Worm (Caenorhabditis elegans) whole organism, late embryonic: ENCODE measurements around the gene ptp-4A2.
A peak's percentile ranks its signal among the peaks of the same experiment; 100 is the strongest.

Experiments used
- C08G9.2 ChIP-seq: sonication (generic microtip); optimal IDR thresholded peaks from 2 replicates; lab custom pipeline; 2016; ENCODE audit warnings: mild to moderate bottlenecking, missing genetic modification characterization, moderate library complexity, missing compliant biosample characterization
- C38D4.7 ChIP-seq: fragments of 200-800 bp; sonication (Bioruptor generic); optimal IDR thresholded peaks from 2 replicates; lab custom pipeline; 2018; ENCODE audit warnings: mild to moderate bottlenecking, missing genetic modification characterization, moderate library complexity, missing compliant biosample characterization
- F13H6.1 ChIP-seq: sonication (generic microtip); optimal IDR thresholded peaks from 2 replicates; lab custom pipeline; 2016; ENCODE audit warnings: missing genetic modification characterization, missing compliant biosample characterization
- T23F11.4 ChIP-seq: fragments of 200-800 bp; sonication (Bioruptor generic); optimal IDR thresholded peaks from 2 replicates; lab custom pipeline; 2018; ENCODE audit warnings: mild to moderate bottlenecking, missing genetic modification characterization, missing compliant biosample characterization
- Y22D7AL.16 ChIP-seq: sonication (generic microtip); optimal IDR thresholded peaks from 2 replicates; lab custom pipeline; 2016; ENCODE audit warnings: missing genetic modification characterization, missing compliant biosample characterization
- ceh-18 ChIP-seq: sonication (generic microtip); optimal IDR thresholded peaks from 2 replicates; lab custom pipeline; 2016; ENCODE audit warnings: missing genetic modification characterization, missing compliant biosample characterization
- ceh-19 ChIP-seq: fragments of 200-800 bp; sonication (Bioruptor generic); optimal IDR thresholded peaks from 2 replicates; lab custom pipeline; 2018; ENCODE audit warnings: mild to moderate bottlenecking, missing genetic modification characterization, missing compliant biosample characterization
- ceh-2 ChIP-seq: sonication (generic microtip); optimal IDR thresholded peaks from 2 replicates; lab custom pipeline; 2016; ENCODE audit warnings: missing genotype, missing genetic modification characterization, missing compliant biosample characterization
- ceh-30 ChIP-seq: fragments of 150-350 bp; optimal IDR thresholded peaks from 2 replicates; lab custom pipeline; 2014; ENCODE audit warnings: missing biosample characterization, missing genetic modification characterization
- ceh-6 ChIP-seq: fragments of 200-800 bp; sonication (Bioruptor generic); optimal IDR thresholded peaks from 2 replicates; lab custom pipeline; 2018; ENCODE audit warnings: mild to moderate bottlenecking, missing genetic modification characterization, missing compliant biosample characterization
- eyg-1 ChIP-seq: sonication (generic microtip); optimal IDR thresholded peaks from 2 replicates; lab custom pipeline; 2016; ENCODE audit warnings: missing genotype, missing genetic modification characterization, missing compliant biosample characterization
- fax-1 ChIP-seq: sonication (generic microtip); optimal IDR thresholded peaks from 2 replicates; lab custom pipeline; 2016; ENCODE audit warnings: missing genotype, missing genetic modification characterization, missing compliant biosample characterization
- fkh-6 ChIP-seq: sonication (generic microtip); optimal IDR thresholded peaks from 2 replicates; lab custom pipeline; 2016; ENCODE audit warnings: missing genetic modification characterization, missing compliant biosample characterization
- gmeb-2 ChIP-seq: sonication (generic microtip); optimal IDR thresholded peaks from 2 replicates; lab custom pipeline; 2016; ENCODE audit warnings: missing genetic modification characterization, inconsistent platforms, missing compliant biosample characterization
- hlh-13 ChIP-seq: fragments of 200-800 bp; sonication (Bioruptor generic); optimal IDR thresholded peaks from 2 replicates; lab custom pipeline; 2018; ENCODE audit warnings: mild to moderate bottlenecking, missing genetic modification characterization, missing compliant biosample characterization
- hlh-30 ChIP-seq: sonication (generic microtip); optimal IDR thresholded peaks from 2 replicates; lab custom pipeline; 2017; ENCODE audit warnings: antibody characterized with exemption, missing genetic modification characterization, missing compliant biosample characterization; ENCODE audit not compliant: insufficient read depth
- lim-6 ChIP-seq: sonication (generic microtip); optimal IDR thresholded peaks from 2 replicates; lab custom pipeline; 2016; ENCODE audit warnings: missing genetic modification characterization, missing compliant biosample characterization
- nhr-11 ChIP-seq: fragments of 150-350 bp; optimal IDR thresholded peaks from 2 replicates; lab custom pipeline; 2014; ENCODE audit warnings: missing biosample characterization, missing genetic modification characterization
- nhr-232 ChIP-seq: sonication (generic microtip); optimal IDR thresholded peaks from 2 replicates; lab custom pipeline; 2016; ENCODE audit warnings: missing genetic modification characterization, missing compliant biosample characterization
- npax-4 ChIP-seq: sonication (generic microtip); optimal IDR thresholded peaks from 2 replicates; lab custom pipeline; 2016; ENCODE audit warnings: missing genetic modification characterization, missing compliant biosample characterization
- pat-9 ChIP-seq: fragments of 200-800 bp; sonication (Bioruptor generic); optimal IDR thresholded peaks from 2 replicates; lab custom pipeline; 2018; ENCODE audit warnings: mild to moderate bottlenecking, missing genetic modification characterization, moderate library complexity, missing compliant biosample characterization
- pax-1 ChIP-seq: fragments of 150-350 bp; optimal IDR thresholded peaks from 2 replicates; lab custom pipeline; 2014; ENCODE audit warnings: missing biosample characterization, missing genetic modification characterization
- pqm-1 ChIP-seq: sonication (generic microtip); optimal IDR thresholded peaks from 2 replicates; lab custom pipeline; 2016; ENCODE audit warnings: missing genetic modification characterization, missing compliant biosample characterization
- ref-2 ChIP-seq: sonication (generic microtip); optimal IDR thresholded peaks from 2 replicates; lab custom pipeline; 2016; ENCODE audit warnings: missing genetic modification characterization, missing compliant biosample characterization
- rnt-1 ChIP-seq: sonication (generic microtip); optimal IDR thresholded peaks from 2 replicates; lab custom pipeline; 2016; ENCODE audit warnings: missing genetic modification characterization, missing compliant biosample characterization
- sdc-2 ChIP-seq: sonication (generic microtip); optimal IDR thresholded peaks from 2 replicates; lab custom pipeline; 2016; ENCODE audit warnings: missing genotype, missing genetic modification characterization, missing compliant biosample characterization
- sox-2 ChIP-seq: fragments of 200-800 bp; sonication (Bioruptor generic); IDR thresholded peaks from 2 replicates; pipeline ENCODE4 v1.3.6; 2022; ENCODE audit warnings: missing genetic modification reagents, missing genetic modification characterization, missing compliant biosample characterization
- sox-4 ChIP-seq: sonication (generic microtip); optimal IDR thresholded peaks from 2 replicates; lab custom pipeline; 2017; ENCODE audit warnings: mild to moderate bottlenecking, missing genetic modification characterization, inconsistent platforms, missing compliant biosample characterization
- syd-9 ChIP-seq: sonication (generic microtip); optimal IDR thresholded peaks from 2 replicates; lab custom pipeline; 2016; ENCODE audit warnings: mild to moderate bottlenecking, missing genetic modification characterization, moderate library complexity, missing compliant biosample characterization
- tbx-2 ChIP-seq: sonication (generic microtip); optimal IDR thresholded peaks from 2 replicates; lab custom pipeline; 2016; ENCODE audit warnings: missing genetic modification characterization, missing compliant biosample characterization
- tbx-7 ChIP-seq: sonication (generic microtip); optimal IDR thresholded peaks from 2 replicates; lab custom pipeline; 2016; ENCODE audit warnings: missing genotype, missing genetic modification characterization, missing compliant biosample characterization
- ttx-3 ChIP-seq: sonication (generic microtip); optimal IDR thresholded peaks from 2 replicates; lab custom pipeline; 2016; ENCODE audit warnings: missing genetic modification reagents, missing genetic modification characterization, missing compliant biosample characterization
- unc-3 ChIP-seq, 2 experiments: fragments of 200-800 bp in 1 of 2; sonication (Bioruptor generic) in 1 of 2; sonication (generic microtip) in 1 of 2; conservative IDR thresholded peaks in 1 of 2; optimal IDR thresholded peaks in 1 of 2; 2 replicates each; pipeline versions ENCODE4 v1.3.6 to Lab custom; 2016 to 2022; ENCODE audit warnings: missing compliant biosample characterization in 2 of 2, missing genetic modification characterization in 2 of 2, missing genetic modification reagents in 1 of 2
- unc-42 ChIP-seq: sonication (generic microtip); optimal IDR thresholded peaks from 2 replicates; lab custom pipeline; 2016; ENCODE audit warnings: missing genotype, missing genetic modification characterization, missing compliant biosample characterization
- unc-55 ChIP-seq: sonication (generic microtip); optimal IDR thresholded peaks from 2 replicates; lab custom pipeline; 2017; ENCODE audit warnings: missing biosample characterization, missing genetic modification reagents, missing genetic modification characterization
- ztf-16 ChIP-seq: sonication (generic microtip); optimal IDR thresholded peaks from 2 replicates; lab custom pipeline; 2017; ENCODE audit warnings: missing genetic modification characterization, missing compliant biosample characterization

The ptp-4A2 gene

ce11 chrX:3914273-3914672 is 28.8 kb downstream of the ptp-4A2 start (continued):
- TF ChIP-seq eyg-1 (tag; lab: Kevin White, UChicago) (peak; percentile 40), hlh-13 (no peak), tbx-2 (tag; lab: Kevin White, UChicago) (peak; percentile 11), npax-4 (tag; lab: Kevin White, UChicago) (no peak), C08G9.2 (tag; lab: Kevin White, UChicago) (no peak), T23F11.4 (GFP tag; lab: Kevin White, UChicago) (no peak), C38D4.7 (peak; percentile 32), fax-1 (peak; percentile 50), sox-4 (peak; percentile 0), fkh-6 (no peak), pat-9 (tag; lab: Kevin White, UChicago) (peak; percentile 53), tbx-7 (tag; lab: Kevin White, UChicago) (no peak), F13H6.1 (tag; lab: Kevin White, UChicago) (no peak), syd-9 (tag; lab: Kevin White, UChicago) (peak; percentile 17), ztf-16 (tag; lab: Kevin White, UChicago) (no peak)

- TF ChIP-seq C08G9.2 (tag; lab: Kevin White, UChicago) (no peak), T23F11.4 (GFP tag; lab: Kevin White, UChicago) (no peak), ceh-19 (GFP tag; lab: Kevin White, UChicago) (no peak), nhr-232 (tag; lab: Kevin White, UChicago) (no peak), ceh-2 (tag; lab: Kevin White, UChicago) (no peak), tbx-7 (tag; lab: Kevin White, UChicago) (no peak), Y22D7AL.16 (tag; lab: Kevin White, UChicago) (no peak), gmeb-2 (tag; lab: Kevin White, UChicago) (no peak), sdc-2 (tag; lab: Kevin White, UChicago) (no peak), sox-2 (GFP tag; lab: Robert Waterston, UW) (no peak), ref-2 (tag; lab: Kevin White, UChicago) (no peak), hlh-13 (no peak), lim-6 (tag; lab: Kevin White, UChicago) (no peak), nhr-11 (tag; lab: Kevin White, UChicago) (no peak), ttx-3 (tag; lab: Kevin White, UChicago) (no peak)
These were observed 31.8 kb downstream of the ptp-4A2 start, which contains the start of gene T22B2.5 for ce11 chrX:3911280-3911679. Gene T22B2.5 (minus strand): TSS chrX:3911380.

ce11 chrX:3904568-3904967 is 38.5 kb downstream of the ptp-4A2 start, which contains the start of gene sup-12:
Gene sup-12 (plus strand): TSS chrX:3904584.
- peak; percentile 10 for TF ChIP-seq hlh-30
- no peak for TF ChIP-seq ceh-30 (tag; lab: Kevin White, UChicago)
- TF ChIP-seq ceh-6 = no peak
- no peak for TF ChIP-seq ztf-16 (tag; lab: Kevin White, UChicago)
- no peak for TF ChIP-seq gmeb-2 (tag; lab: Kevin White, UChicago)

DNA sequence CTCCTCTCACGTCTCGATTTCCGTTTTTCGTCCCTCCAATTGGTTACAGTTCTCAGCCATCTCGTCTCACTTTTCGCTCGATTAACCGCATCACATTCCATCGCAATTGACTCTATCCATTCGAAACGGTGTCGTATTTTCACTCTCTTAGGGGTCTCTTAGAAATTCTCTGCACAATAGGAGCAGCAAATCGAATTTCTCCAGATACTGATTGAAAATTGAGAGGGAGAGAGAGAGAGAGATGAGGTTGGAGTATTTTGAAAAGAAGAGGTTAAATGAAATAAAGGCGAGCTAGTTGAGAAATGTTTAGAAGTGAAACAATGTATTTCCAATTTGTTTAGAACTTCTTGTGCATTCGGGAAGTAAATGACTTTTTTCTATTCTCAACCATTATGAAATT is 41.7 kb downstream of the ptp-4A2 start:
- TF ChIP-seq unc-42 (tag; lab: Kevin White, UChicago) = peak; percentile 93
- TF ChIP-seq tbx-2 (tag; lab: Kevin White, UChicago) = no peak

DNA sequence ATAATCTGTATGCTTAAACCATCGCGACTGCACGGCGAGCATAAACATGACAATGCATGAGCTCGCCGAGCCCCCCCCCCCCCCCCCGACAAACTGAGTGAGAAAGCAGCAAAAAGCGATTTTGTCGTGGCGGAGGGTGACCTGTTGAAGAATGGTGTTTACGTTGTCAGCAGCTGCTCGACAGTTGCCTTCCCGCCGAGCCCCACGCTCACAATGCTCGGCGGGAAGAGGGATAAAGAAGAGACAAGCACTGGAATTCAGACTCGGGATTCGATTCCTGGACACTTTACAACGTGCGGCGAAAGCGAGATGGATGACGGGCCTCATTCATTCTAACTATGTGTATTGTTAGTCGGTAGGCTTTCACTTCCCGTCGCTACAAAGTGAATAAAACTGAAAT is 42.4 kb downstream of the ptp-4A2 start:
- TF ChIP-seq ceh-18 (peak; percentile 24), sox-2 (GFP tag; lab: Robert Waterston, UW) (no peak), pqm-1 (tag; lab: Kevin White, UChicago) (no peak), unc-55 (GFP tag; lab: Kevin White, UChicago) (peak; percentile 8), hlh-30 (no peak), pax-1 (tag; lab: Kevin White, UChicago) (no peak), fax-1 (no peak), pat-9 (tag; lab: Kevin White, UChicago) (peak; percentile 40), unc-3 (GFP tag; conservative IDR thresholded peaks at IDR 0.05; lab: Robert Waterston, UW) (no peak), unc-3 (tag; optimal IDR thresholded peaks at IDR 0.05; lab: Kevin White, UChicago) (no peak), rnt-1 (tag; lab: Kevin White, UChicago) (peak; percentile 37)
